Fruit fly (Drosophila melanogaster) whole organism, embryonic: ENCODE data around the gene CG16957.
A peak's percentile ranks its signal among the peaks of the same experiment; 100 is the strongest.

Experiments used
- Asciz ChIP-seq: fragments of 200-800 bp; sonication (Bioruptor generic); optimal IDR thresholded peaks from 2 replicates; lab custom pipeline; 2017; ENCODE audit warnings: missing biosample characterization, mild to moderate bottlenecking, missing genetic modification characterization, missing genetic modification reagents
- CG10147 ChIP-seq: fragments of 200-800 bp; sonication (Bioruptor generic); optimal IDR thresholded peaks from 2 replicates; lab custom pipeline; 2019; ENCODE audit warnings: missing biosample characterization, mild to moderate bottlenecking, missing genetic modification characterization, moderate library complexity
- CG10959 ChIP-seq: fragments of 200-800 bp; sonication (Bioruptor generic); IDR thresholded peaks from 2 replicates; pipeline ENCODE4 v1.3.6; 2022; ENCODE audit warnings: missing biosample characterization, missing genetic modification characterization
- CG14014 ChIP-seq: fragments of 200-800 bp; sonication (Bioruptor generic); IDR thresholded peaks from 2 replicates; pipeline ENCODE4 v1.3.6; 2022; ENCODE audit warnings: missing biosample characterization, missing genetic modification characterization
- CG14965 ChIP-seq: fragments of 200-800 bp; sonication (Bioruptor generic); optimal IDR thresholded peaks from 2 replicates; lab custom pipeline; 2016; ENCODE audit warnings: missing biosample characterization, missing genetic modification characterization, borderline replicate concordance
- CG17186 ChIP-seq: fragments of 200-800 bp; sonication (Bioruptor generic); optimal IDR thresholded peaks from 3 replicates; lab custom pipeline; 2017; ENCODE audit warnings: missing biosample characterization, missing genetic modification reagents, missing genetic modification characterization
- CG17328 ChIP-seq: fragments of 200-800 bp; sonication (Bioruptor generic); IDR thresholded peaks from 2 replicates; pipeline ENCODE4 v1.3.6; 2022; ENCODE audit warnings: missing biosample characterization, missing genetic modification characterization
- CG1792 ChIP-seq: fragments of 200-800 bp; sonication (Bioruptor generic); optimal IDR thresholded peaks from 2 replicates; lab custom pipeline; 2016; ENCODE audit warnings: missing biosample characterization, missing genetic modification characterization
- CG31224 ChIP-seq: fragments of 200-800 bp; sonication (Bioruptor generic); IDR thresholded peaks from 2 replicates; pipeline ENCODE4 v1.3.6; 2022; ENCODE audit warnings: missing biosample characterization, missing genetic modification characterization
- CG32767 ChIP-seq: fragments of 200-800 bp; sonication (Bioruptor generic); IDR thresholded peaks from 2 replicates; pipeline ENCODE4 v1.3.6; 2022; ENCODE audit warnings: missing biosample characterization, missing genetic modification characterization
- CG34376 ChIP-seq: fragments of 200-800 bp; sonication (Bioruptor generic); optimal IDR thresholded peaks from 2 replicates; lab custom pipeline; 2018; ENCODE audit warnings: missing biosample characterization, mild to moderate bottlenecking, missing genetic modification characterization
- CG3726 ChIP-seq: fragments of 200-800 bp; sonication (Bioruptor generic); IDR thresholded peaks from 3 replicates; pipeline ENCODE4, ENCODE4 v1.3.6; 2022; ENCODE audit warnings: missing biosample characterization, missing genetic modification characterization
- CG3838 ChIP-seq: fragments of 200-800 bp; sonication (Bioruptor generic); optimal IDR thresholded peaks from 3 replicates; lab custom pipeline; 2016; ENCODE audit warnings: missing biosample characterization, missing genetic modification characterization
- CG4730 ChIP-seq: fragments of 200-800 bp; sonication (Bioruptor generic); IDR thresholded peaks from 2 replicates; pipeline ENCODE4 v1.3.6; 2022; ENCODE audit warnings: missing biosample characterization, missing genetic modification characterization
- CG5953 ChIP-seq: fragments of 200-800 bp; sonication (Bioruptor generic); IDR thresholded peaks from 2 replicates; pipeline ENCODE4 v1.3.6; 2022; ENCODE audit warnings: missing biosample characterization, missing genetic modification characterization
- CG6254 ChIP-seq: fragments of 200-800 bp; sonication (Bioruptor generic); optimal IDR thresholded peaks from 3 replicates; lab custom pipeline; 2017; ENCODE audit warnings: mild to moderate bottlenecking, missing biosample characterization, missing genetic modification reagents, missing genetic modification characterization
- CG6654 ChIP-seq: fragments of 200-800 bp; sonication (Bioruptor generic); optimal IDR thresholded peaks from 2 replicates; lab custom pipeline; 2017; ENCODE audit warnings: missing biosample characterization, mild to moderate bottlenecking, missing genetic modification characterization
- CG6791 ChIP-seq: fragments of 200-800 bp; sonication (Bioruptor generic); IDR thresholded peaks from 3 replicates; pipeline ENCODE4 v1.3.6; 2022; ENCODE audit warnings: missing biosample characterization, missing genetic modification characterization; ENCODE audit not compliant: partially characterized antibody
- CG6854 ChIP-seq: fragments of 200-800 bp; sonication (Bioruptor generic); optimal IDR thresholded peaks from 3 replicates; lab custom pipeline; 2017; ENCODE audit warnings: missing biosample characterization, mild to moderate bottlenecking, missing genetic modification characterization
- CG8290 ChIP-seq, 3 experiments: fragments of 200-800 bp; sonication (Bioruptor generic); optimal IDR thresholded peaks; 2 replicates each; lab custom pipeline; 2016 to 2019; ENCODE audit warnings: missing biosample characterization in 3 of 3, missing genetic modification characterization in 3 of 3, mild to moderate bottlenecking in 2 of 3, moderate library complexity in 1 of 3
- CHES-1-like ChIP-seq: fragments of 200-800 bp; sonication (Bioruptor generic); optimal IDR thresholded peaks from 2 replicates; lab custom pipeline; 2016; ENCODE audit warnings: missing biosample characterization, missing genetic modification characterization
- CrebB ChIP-seq: fragments of 200-800 bp; sonication (Bioruptor generic); optimal IDR thresholded peaks from 3 replicates; lab custom pipeline; 2018; ENCODE audit warnings: missing biosample characterization, mild to moderate bottlenecking, missing genetic modification characterization
- Doc3 ChIP-seq: fragments of 200-800 bp; sonication (Bioruptor generic); IDR thresholded peaks from 3 replicates; pipeline ENCODE4 v1.3.6; 2022; ENCODE audit warnings: missing biosample characterization, missing genetic modification characterization; ENCODE audit not compliant: partially characterized antibody
- Gug ChIP-seq: fragments of 200-800 bp; sonication (Bioruptor generic); IDR thresholded peaks from 4 replicates; pipeline ENCODE4 v1.3.6; 2022; ENCODE audit warnings: missing biosample characterization, missing genetic modification characterization
- HLH54F ChIP-seq: fragments of 200-800 bp; sonication (Bioruptor generic); optimal IDR thresholded peaks from 3 replicates; lab custom pipeline; 2016; ENCODE audit warnings: missing biosample characterization, missing genetic modification characterization
- Myb ChIP-seq: fragments of 200-800 bp; sonication (Bioruptor generic); optimal IDR thresholded peaks from 2 replicates; lab custom pipeline; 2016; ENCODE audit warnings: missing biosample characterization, missing genetic modification characterization
- Oli ChIP-seq: fragments of 200-800 bp; sonication (Bioruptor generic); optimal IDR thresholded peaks from 2 replicates; lab custom pipeline; 2018; ENCODE audit warnings: missing biosample characterization, mild to moderate bottlenecking, missing genetic modification characterization, moderate library complexity
- Optix ChIP-seq: fragments of 200-800 bp; sonication (Bioruptor generic); IDR thresholded peaks from 3 replicates; pipeline ENCODE4 v1.3.6; 2022; ENCODE audit warnings: missing biosample characterization, missing genetic modification characterization
- Ravus ChIP-seq: fragments of 200-800 bp; sonication (Bioruptor generic); IDR thresholded peaks from 2 replicates; pipeline ENCODE4 v1.3.6; 2022; ENCODE audit warnings: missing biosample characterization, missing genetic modification characterization
- Side ChIP-seq: fragments of 200-800 bp; sonication (Bioruptor generic); optimal IDR thresholded peaks from 2 replicates; lab custom pipeline; 2016; ENCODE audit warnings: missing biosample characterization, missing genetic modification characterization
- Trl ChIP-seq, 3 experiments: fragments of >200 bp in 2 of 3; fragments of 200-800 bp in 1 of 3; sonication (Bioruptor generic) in 1 of 3; optimal IDR thresholded peaks; 2 replicates in 1 of 3; 3 replicates in 2 of 3; lab custom pipeline; 2016 to 2017; ENCODE audit warnings: missing biosample characterization in 1 of 3, missing genetic modification characterization in 1 of 3
- Vsx1 ChIP-seq: fragments of 200-800 bp; sonication (Bioruptor generic); optimal IDR thresholded peaks from 2 replicates; lab custom pipeline; 2017; ENCODE audit warnings: missing biosample characterization, mild to moderate bottlenecking, missing genetic modification characterization, missing genetic modification reagents
- ara ChIP-seq: fragments of 200-800 bp; sonication (Bioruptor generic); IDR thresholded peaks from 2 replicates; pipeline ENCODE4 v1.3.6; 2022; ENCODE audit warnings: missing biosample characterization, missing genetic modification characterization
- bab2 ChIP-seq: fragments of 200-800 bp; sonication (Bioruptor generic); optimal IDR thresholded peaks from 2 replicates; lab custom pipeline; 2016; ENCODE audit warnings: missing biosample characterization, missing genetic modification characterization
- cas ChIP-seq: fragments of 200-800 bp; sonication (Bioruptor generic); IDR thresholded peaks from 2 replicates; pipeline ENCODE4 v1.3.6; 2022; ENCODE audit warnings: missing biosample characterization, missing genetic modification characterization
- chinmo ChIP-seq: fragments of 200-800 bp; sonication (Bioruptor generic); IDR thresholded peaks from 4 replicates; pipeline ENCODE4 v1.3.6; 2022; ENCODE audit warnings: missing biosample characterization, missing genetic modification characterization; ENCODE audit not compliant: partially characterized antibody
- danr ChIP-seq: fragments of 200-800 bp; sonication (Bioruptor generic); IDR thresholded peaks from 2 replicates; pipeline ENCODE4 v1.3.6; 2022; ENCODE audit warnings: missing biosample characterization, missing genetic modification characterization
- exex ChIP-seq: fragments of 200-800 bp; sonication (Bioruptor generic); optimal IDR thresholded peaks from 4 replicates; lab custom pipeline; 2018; ENCODE audit warnings: missing biosample characterization, mild to moderate bottlenecking, missing genetic modification characterization, moderate library complexity
- fd102C ChIP-seq: fragments of 200-800 bp; sonication (Bioruptor generic); optimal IDR thresholded peaks from 2 replicates; lab custom pipeline; 2018; ENCODE audit warnings: missing biosample characterization, mild to moderate bottlenecking, missing genetic modification characterization, moderate library complexity
- fd64A ChIP-seq: fragments of 200-800 bp; sonication (Bioruptor generic); optimal IDR thresholded peaks from 3 replicates; lab custom pipeline; 2018; ENCODE audit warnings: missing biosample characterization, mild to moderate bottlenecking, missing genetic modification characterization
- gce ChIP-seq: fragments of 200-800 bp; sonication (Bioruptor generic); IDR thresholded peaks from 3 replicates; pipeline ENCODE4 v1.3.6; 2022; ENCODE audit warnings: missing biosample characterization, missing genetic modification characterization
- gsb ChIP-seq: fragments of 200-800 bp; sonication (Bioruptor generic); IDR thresholded peaks from 2 replicates; pipeline ENCODE4 v1.3.6; 2022; ENCODE audit warnings: missing biosample characterization, missing genetic modification characterization
- hkb ChIP-seq, 2 experiments: fragments of 200-800 bp in 1 of 2; fragments of >200 bp in 1 of 2; sonication (Bioruptor generic) in 1 of 2; IDR thresholded peaks in 1 of 2; optimal IDR thresholded peaks in 1 of 2; 2 replicates each; pipeline versions ENCODE4 v1.3.6 to Lab custom; 2017 to 2022; ENCODE audit warnings: missing biosample characterization in 1 of 2, missing genetic modification characterization in 1 of 2
- kah ChIP-seq: fragments of 200-800 bp; sonication (Bioruptor generic); optimal IDR thresholded peaks from 2 replicates; lab custom pipeline; 2018; ENCODE audit warnings: missing biosample characterization, mild to moderate bottlenecking, missing genetic modification characterization
- pfk ChIP-seq: fragments of 200-800 bp; sonication (Bioruptor generic); optimal IDR thresholded peaks from 2 replicates; lab custom pipeline; 2018; ENCODE audit warnings: missing biosample characterization, mild to moderate bottlenecking, missing genetic modification characterization, moderate library complexity
- pho ChIP-seq: fragments of 200-800 bp; sonication (Bioruptor generic); optimal IDR thresholded peaks from 2 replicates; lab custom pipeline; 2016; ENCODE audit warnings: missing biosample characterization, missing genetic modification characterization
- sens ChIP-seq: fragments of 200-800 bp; sonication (Bioruptor generic); peaks from one replicate; lab custom pipeline; 2016; ENCODE audit warnings: missing biosample characterization, missing genetic modification characterization
- trh ChIP-seq: fragments of 200-800 bp; sonication (Bioruptor generic); optimal IDR thresholded peaks from 2 replicates; lab custom pipeline; 2016; ENCODE audit warnings: missing biosample characterization, missing genetic modification characterization
- tx ChIP-seq: fragments of 200-800 bp; sonication (Bioruptor generic); optimal IDR thresholded peaks from 2 replicates; lab custom pipeline; 2016; ENCODE audit warnings: missing biosample characterization, missing genetic modification characterization
- yki ChIP-seq: fragments of >200 bp; optimal IDR thresholded peaks from 3 replicates; lab custom pipeline; 2018

Gene CG16957

dm6 chr2L:13394903-13395302, 1.1 kb downstream of the CG16957 start, which contains the start of gene RpL24 (continued):
- peak; percentile 54 for TF ChIP-seq Myb
- TF ChIP-seq chinmo (GFP tag; lab: Robert Waterston, UW), result no peak
- TF ChIP-seq bab2 (GFP tag; lab: Kevin White, UChicago), result peak; percentile 47
- peak; percentile 42; the same call in 1 of the 2 replicates for TF ChIP-seq danr (GFP tag; lab: Robert Waterston, UW)
- peak; percentile 69 for TF ChIP-seq trh (GFP tag; lab: Kevin White, UChicago)
- TF ChIP-seq Vsx1 (GFP tag; lab: Kevin White, UChicago), result peak; percentile 94
- TF ChIP-seq CG8290 (GFP tag; optimal IDR thresholded peaks at IDR 0.05; lab: Kevin White, UChicago), result peak; percentile 85
- peak; percentile 77 to 80 for TF ChIP-seq CG8290 (tag; optimal IDR thresholded peaks at IDR 0.05; lab: Kevin White, UChicago)
- peak; percentile 85 for TF ChIP-seq CG10147 (GFP tag; lab: Kevin White, UChicago)
- TF ChIP-seq Side (GFP tag; lab: Kevin White, UChicago), result peak; percentile 93
- TF ChIP-seq fd64A (GFP tag; lab: Kevin White, UChicago), result peak; percentile 93
- TF ChIP-seq CG6654 (GFP tag; lab: Kevin White, UChicago), result peak; percentile 69
- TF ChIP-seq gsb, result peak; percentile 63
- TF ChIP-seq CG6254 (GFP tag; lab: Kevin White, UChicago), result peak; percentile 86
- no peak for TF ChIP-seq yki (lab: Kevin White, UChicago)
- TF ChIP-seq CG4730 (GFP tag; lab: Robert Waterston, UW), result no peak
- TF ChIP-seq pho (GFP tag; lab: Kevin White, UChicago), result peak; percentile 79
- TF ChIP-seq CHES-1-like, result peak; percentile 85
- peak; percentile 40; the same call in 1 of the 2 replicates for TF ChIP-seq Ravus (GFP tag; lab: Robert Waterston, UW)
- peak; percentile 95 for TF ChIP-seq CG5953
- TF ChIP-seq pfk (GFP tag; lab: Kevin White, UChicago), result peak; percentile 85
- TF ChIP-seq CG6791 (GFP tag; lab: Robert Waterston, UW), result 0 out of 3 replicates have a peak, but pooled peaks have one; percentile 29
- TF ChIP-seq Gug (GFP tag; lab: Robert Waterston, UW), result peak; percentile 27; the same call in 2 of the 4 replicates
- no peak for TF ChIP-seq exex (tag; lab: Kevin White, UChicago)
- TF ChIP-seq Oli (tag; lab: Kevin White, UChicago), result peak; percentile 71
- peak; percentile 73 for TF ChIP-seq Optix (GFP tag; lab: Robert Waterston, UW)
- TF ChIP-seq CG3726 (GFP tag; lab: Robert Waterston, UW), result peak; percentile 75; the same call in 2 of the 3 replicates
- peak; percentile 80 for TF ChIP-seq CG1792 (GFP tag; lab: Kevin White, UChicago)
- no peak for TF ChIP-seq hkb (optimal IDR thresholded peaks at IDR 0.05; lab: Kevin White, UChicago)
- TF ChIP-seq hkb (GFP tag; IDR thresholded peaks at IDR 0.05; lab: Robert Waterston, UW), result peak; percentile 94
- TF ChIP-seq ara, result peak; percentile 71; the same call in 1 of the 2 replicates
- TF ChIP-seq fd102C (GFP tag; lab: Kevin White, UChicago), result peak; percentile 93
- TF ChIP-seq CG6854 (GFP tag; lab: Kevin White, UChicago), result peak; percentile 95
- TF ChIP-seq Doc3 (GFP tag; lab: Robert Waterston, UW), result no peak
- TF ChIP-seq cas (GFP tag; lab: Robert Waterston, UW), result peak; percentile 65
- TF ChIP-seq CG10959 (GFP tag; lab: Robert Waterston, UW), result peak; percentile 73
- peak; percentile 96 for TF ChIP-seq gce (GFP tag; lab: Robert Waterston, UW)
- TF ChIP-seq CG17186, result peak; percentile 99
- peak; percentile 93 for TF ChIP-seq CrebB
- TF ChIP-seq HLH54F (GFP tag; lab: Kevin White, UChicago), result peak; percentile 83
- peak; percentile 62 for TF ChIP-seq CG3838 (GFP tag; lab: Kevin White, UChicago)
- no peak for TF ChIP-seq Trl (optimal IDR thresholded peaks at IDR 0.05; lab: Kevin White, UChicago)
- TF ChIP-seq Trl (GFP tag; optimal IDR thresholded peaks at IDR 0.05; lab: Kevin White, UChicago), result peak; percentile 96
- peak; percentile 95 for TF ChIP-seq Asciz (GFP tag; lab: Kevin White, UChicago)
- TF ChIP-seq CG14014 (GFP tag; lab: Robert Waterston, UW), result peak; percentile 89
- peak; percentile 96 for TF ChIP-seq CG17328
- peak; percentile 57 for TF ChIP-seq tx (GFP tag; lab: Kevin White, UChicago)
- TF ChIP-seq CG31224 (GFP tag; lab: Robert Waterston, UW), result peak; percentile 76
- peak; percentile 92 for TF ChIP-seq kah
- TF ChIP-seq CG14965 (GFP tag; lab: Kevin White, UChicago), result peak; percentile 48
- TF ChIP-seq CG34376, result peak; percentile 98
- TF ChIP-seq sens (GFP tag; lab: Kevin White, UChicago), result peak; percentile 97
- peak; percentile 50; the same call in 1 of the 2 replicates for TF ChIP-seq CG32767
